Fruit fly (Drosophila melanogaster) whole organism, pupa: ENCODE data around the gene CG16974.

ENCODE experiments used
- CG13204 ChIP-seq: fragments of 200-800 bp; sonication (Bioruptor generic); optimal IDR thresholded peaks from 2 replicates; lab custom pipeline; 2018; ENCODE audit warnings: missing biosample characterization, mild to moderate bottlenecking, missing genetic modification characterization, moderate library complexity
- CG34367 ChIP-seq: fragments of 200-800 bp; sonication (Bioruptor generic); optimal IDR thresholded peaks from 2 replicates; lab custom pipeline; 2018; ENCODE audit warnings: missing biosample characterization, mild to moderate bottlenecking, missing genetic modification characterization
- CG4496 ChIP-seq: fragments of 200-800 bp; sonication (Bioruptor generic); IDR thresholded peaks from 3 replicates; pipeline ENCODE4 v1.3.6; 2022; ENCODE audit warnings: missing biosample characterization, missing genetic modification characterization
- rn ChIP-seq: fragments of 200-800 bp; sonication (Bioruptor generic); IDR thresholded peaks from 2 replicates; pipeline ENCODE4 v1.3.6; 2022; ENCODE audit warnings: missing biosample characterization, missing genetic modification characterization

dm6 chr2L:13156349-13156748, 35.4 kb downstream of the CG16974 start:
- TF ChIP-seq CG4496 = no peak
- TF ChIP-seq CG34367 (tag; lab: Kevin White, UChicago) = no peak
- TF ChIP-seq rn (GFP tag; lab: Robert Waterston, UW) = no peak
- no peak for TF ChIP-seq CG13204
